Worm (Caenorhabditis elegans) whole organism, young adult: Measurements from ENCODE around the gene twk-12.

ENCODE experiments used
- B0336.3 ChIP-seq: fragments of 200-800 bp; sonication (Bioruptor generic); IDR thresholded peaks from 2 replicates; pipeline ENCODE4 v1.3.6; 2022; ENCODE audit warnings: missing genetic modification characterization, missing compliant biosample characterization
- F22D6.2 ChIP-seq: sonication (generic microtip); optimal IDR thresholded peaks from 2 replicates; lab custom pipeline; 2016; ENCODE audit warnings: mild to moderate bottlenecking, missing genetic modification characterization, missing compliant biosample characterization
- F39B2.1 ChIP-seq: fragments of 200-800 bp; sonication (Bioruptor generic); IDR thresholded peaks from 2 replicates; pipeline ENCODE4 v1.3.6; 2022; ENCODE audit warnings: missing genetic modification reagents, missing genetic modification characterization, missing compliant biosample characterization
- F52B5.7 ChIP-seq: sonication (generic microtip); optimal IDR thresholded peaks from 2 replicates; lab custom pipeline; 2016; ENCODE audit warnings: mild to moderate bottlenecking, missing genetic modification characterization, missing compliant biosample characterization
- F55B11.4 ChIP-seq: sonication (generic microtip); optimal IDR thresholded peaks from 2 replicates; lab custom pipeline; 2016; ENCODE audit warnings: missing compliant biosample characterization, missing genetic modification characterization, borderline replicate concordance; ENCODE audit not compliant: insufficient read depth
- F57A8.1 ChIP-seq: fragments of 200-800 bp; sonication (Bioruptor generic); optimal IDR thresholded peaks from 2 replicates; lab custom pipeline; 2018; ENCODE audit warnings: mild to moderate bottlenecking, missing genetic modification characterization, moderate library complexity, missing compliant biosample characterization
- Y79H2A.3 ChIP-seq: fragments of 200-800 bp; sonication (Bioruptor generic); conservative IDR thresholded peaks from 2 replicates; pipeline ENCODE4 v1.3.6; 2022; ENCODE audit warnings: missing genetic modification reagents, missing genetic modification characterization, missing compliant biosample characterization
- aptf-3 ChIP-seq: fragments of 200-800 bp; sonication (Bioruptor generic); IDR thresholded peaks from 2 replicates; pipeline ENCODE4 v1.3.6; 2022; ENCODE audit warnings: missing genetic modification characterization, missing compliant biosample characterization
- attf-5 ChIP-seq: fragments of 200-800 bp; sonication (Bioruptor generic); optimal IDR thresholded peaks from 2 replicates; lab custom pipeline; 2018; ENCODE audit warnings: mild to moderate bottlenecking, missing genetic modification characterization, missing compliant biosample characterization
- cebp-1 ChIP-seq, 2 experiments: fragments of 200-800 bp in 1 of 2; sonication (Bioruptor generic) in 1 of 2; sonication (generic microtip) in 1 of 2; IDR thresholded peaks in 1 of 2; optimal IDR thresholded peaks in 1 of 2; 2 replicates each; pipeline versions ENCODE4 v1.3.6 to Lab custom; 2017 to 2022; ENCODE audit warnings: missing compliant biosample characterization in 2 of 2, missing genetic modification characterization in 2 of 2, mild to moderate bottlenecking in 1 of 2, missing genetic modification reagents in 1 of 2, moderate library complexity in 1 of 2
- cebp-2 ChIP-seq: fragments of 200-800 bp; sonication (Bioruptor generic); IDR thresholded peaks from 2 replicates; pipeline ENCODE4 v1.3.6; 2022; ENCODE audit warnings: missing genetic modification characterization, missing compliant biosample characterization
- ceh-27 ChIP-seq: fragments of 200-800 bp; sonication (Bioruptor generic); optimal IDR thresholded peaks from 2 replicates; lab custom pipeline; 2018; ENCODE audit warnings: mild to moderate bottlenecking, missing genetic modification characterization, moderate library complexity, missing compliant biosample characterization
- chd-7 ChIP-seq: sonication (generic microtip); optimal IDR thresholded peaks from 2 replicates; lab custom pipeline; 2016; ENCODE audit warnings: mild to moderate bottlenecking, missing genetic modification characterization, moderate library complexity, missing compliant biosample characterization
- die-1 ChIP-seq: sonication (generic microtip); optimal IDR thresholded peaks from 2 replicates; lab custom pipeline; 2016; ENCODE audit warnings: missing genotype, mild to moderate bottlenecking, missing genetic modification characterization, missing compliant biosample characterization
- dox-1 ChIP-seq: fragments of 200-800 bp; sonication (Bioruptor generic); IDR thresholded peaks from 2 replicates; pipeline ENCODE4 v1.3.6; 2022; ENCODE audit warnings: missing genetic modification reagents, missing genetic modification characterization, missing compliant biosample characterization
- efl-1 ChIP-seq: fragments of 150-350 bp; optimal IDR thresholded peaks from 2 replicates; lab custom pipeline; 2014; ENCODE audit warnings: missing biosample characterization, missing genetic modification reagents, missing genetic modification characterization
- hlh-12 ChIP-seq: sonication (generic microtip); optimal IDR thresholded peaks from 2 replicates; lab custom pipeline; 2016; ENCODE audit warnings: missing genetic modification characterization, missing compliant biosample characterization
- let-526 ChIP-seq: fragments of 200-800 bp; sonication (Bioruptor generic); IDR thresholded peaks from 2 replicates; pipeline ENCODE4 v1.3.6; 2022; ENCODE audit warnings: missing genetic modification reagents, missing genetic modification characterization, missing compliant biosample characterization
- lin-26 ChIP-seq: fragments of 200-800 bp; sonication (Bioruptor generic); IDR thresholded peaks from 2 replicates; pipeline ENCODE4 v1.3.6; 2022; ENCODE audit warnings: missing genetic modification reagents, missing genetic modification characterization, missing compliant biosample characterization
- lir-1 ChIP-seq: fragments of 200-800 bp; sonication (Bioruptor generic); conservative IDR thresholded peaks from 2 replicates; pipeline ENCODE4 v1.3.6; 2022; ENCODE audit warnings: missing genetic modification reagents, missing genetic modification characterization, missing compliant biosample characterization
- lsl-1 ChIP-seq: fragments of 200-800 bp; sonication (Bioruptor generic); optimal IDR thresholded peaks from 2 replicates; lab custom pipeline; 2018; ENCODE audit warnings: mild to moderate bottlenecking, missing genetic modification characterization, moderate library complexity, missing compliant biosample characterization
- mcd-1 ChIP-seq: fragments of 200-800 bp; sonication (Bioruptor generic); IDR thresholded peaks from 2 replicates; pipeline ENCODE4 v1.3.6; 2022; ENCODE audit warnings: missing genetic modification reagents, missing genetic modification characterization, missing compliant biosample characterization
- nfyb-1 ChIP-seq: fragments of 200-800 bp; sonication (Bioruptor generic); IDR thresholded peaks from 2 replicates; pipeline ENCODE4 v1.3.6; 2022; ENCODE audit warnings: missing genetic modification reagents, missing genetic modification characterization, missing compliant biosample characterization
- nhr-80 ChIP-seq: sonication (generic microtip); optimal IDR thresholded peaks from 2 replicates; lab custom pipeline; 2016; ENCODE audit warnings: missing genetic modification characterization, missing compliant biosample characterization
- rec-8 ChIP-seq, 2 experiments: sonication (generic microtip); optimal IDR thresholded peaks; 2 replicates each; lab custom pipeline; 2016; ENCODE audit warnings: mild to moderate bottlenecking in 2 of 2, missing genetic modification characterization in 2 of 2, missing genetic modification reagents in 2 of 2, missing genotype in 2 of 2, missing biosample characterization in 1 of 2, missing compliant biosample characterization in 1 of 2, moderate library complexity in 1 of 2
- repo-1 ChIP-seq: sonication (generic microtip); optimal IDR thresholded peaks from 2 replicates; lab custom pipeline; 2017; ENCODE audit warnings: mild to moderate bottlenecking, missing genetic modification characterization, missing compliant biosample characterization
- snpc-4 ChIP-seq, 5 experiments: fragments of 150-350 bp in 1 of 5; sonication (generic microtip) in 4 of 5; optimal IDR thresholded peaks; 2 replicates each; lab custom pipeline; 2014 to 2018; ENCODE audit warnings: missing genetic modification characterization in 5 of 5, missing biosample characterization in 3 of 5, antibody characterized with exemption in 2 of 5, mild to moderate bottlenecking in 2 of 5, missing compliant biosample characterization in 2 of 5, missing genotype in 2 of 5, moderate library complexity in 2 of 5, missing genetic modification reagents in 1 of 5
- somi-1 ChIP-seq: fragments of 200-800 bp; sonication (Bioruptor generic); optimal IDR thresholded peaks from 2 replicates; lab custom pipeline; 2018; ENCODE audit warnings: mild to moderate bottlenecking, missing genetic modification characterization, missing compliant biosample characterization
- tbp1 ChIP-seq: fragments of 200-800 bp; sonication (Bioruptor generic); optimal IDR thresholded peaks from 2 replicates; lab custom pipeline; 2018; ENCODE audit warnings: mild to moderate bottlenecking, missing genetic modification characterization, missing compliant biosample characterization
- zfh-2 ChIP-seq: fragments of 200-800 bp; sonication (Bioruptor generic); conservative IDR thresholded peaks from 2 replicates; pipeline ENCODE4 v1.3.6; 2022; ENCODE audit warnings: missing genetic modification reagents, missing genetic modification characterization, missing compliant biosample characterization
- ztf-22 ChIP-seq: fragments of 200-800 bp; sonication (Bioruptor generic); optimal IDR thresholded peaks from 2 replicates; lab custom pipeline; 2018; ENCODE audit warnings: mild to moderate bottlenecking, missing genetic modification characterization, moderate library complexity, missing compliant biosample characterization
- ztf-25 ChIP-seq: fragments of 200-800 bp; sonication (Bioruptor generic); IDR thresholded peaks from 2 replicates; pipeline ENCODE4 v1.3.6; 2022; ENCODE audit warnings: missing genetic modification reagents, missing genetic modification characterization, missing compliant biosample characterization
- ztf-26 ChIP-seq: sonication (generic microtip); optimal IDR thresholded peaks from 2 replicates; lab custom pipeline; 2017; ENCODE audit warnings: missing genetic modification characterization, missing compliant biosample characterization

twk-12 gene

ce11 chrV:10677459-10677858 lies 10.1 kb downstream of the twk-12 start (continued):
- TF ChIP-seq cebp-1 (GFP tag; IDR thresholded peaks at IDR 0.05; lab: Robert Waterston, UW): no peak
- TF ChIP-seq cebp-1 (tag; optimal IDR thresholded peaks at IDR 0.05; lab: Kevin White, UChicago): no peak
- no peak for TF ChIP-seq Y79H2A.3 (GFP tag; lab: Robert Waterston, UW)
- no peak for TF ChIP-seq F22D6.2 (tag; lab: Kevin White, UChicago)
- TF ChIP-seq rec-8 (tag; optimal IDR thresholded peaks at IDR 0.05; lab: Kevin White, UChicago): no peak
- TF ChIP-seq ztf-25: no peak

ce11 chrV:10679080-10679479 lies 11.7 kb downstream of the twk-12 start:
- TF ChIP-seq efl-1 (GFP tag; lab: Kevin White, UChicago) (no peak), aptf-3 (GFP tag; lab: Robert Waterston, UW) (no peak), F55B11.4 (tag; lab: Kevin White, UChicago) (no peak), F39B2.1 (no peak), lir-1 (GFP tag; lab: Robert Waterston, UW) (no peak), hlh-12 (no peak)

ce11 chrV:10679990-10680602 lies 12.7 kb downstream of the twk-12 start:
- TF ChIP-seq repo-1 (tag; lab: Kevin White, UChicago): no peak
- no peak for TF ChIP-seq cebp-1 (GFP tag; IDR thresholded peaks at IDR 0.05; lab: Robert Waterston, UW)
- peak; percentile 11 for TF ChIP-seq cebp-1 (tag; optimal IDR thresholded peaks at IDR 0.05; lab: Kevin White, UChicago)
- peak; percentile 51 for TF ChIP-seq lsl-1 (GFP tag; lab: Kevin White, UChicago)

ce11 chrV:10681117-10681959 lies 14.0 kb downstream of the twk-12 start:
- TF ChIP-seq F57A8.1 (GFP tag; lab: Kevin White, UChicago) (peak; percentile 18), cebp-2 (GFP tag; lab: Robert Waterston, UW) (no peak), die-1 (tag; lab: Kevin White, UChicago) (peak; percentile 33), ceh-27 (GFP tag; lab: Kevin White, UChicago) (peak; percentile 40), aptf-3 (GFP tag; lab: Robert Waterston, UW) (no peak), ztf-26 (tag; lab: Kevin White, UChicago) (peak; percentile 59), let-526 (GFP tag; lab: Robert Waterston, UW) (0 out of 2 replicates have a peak, but pooled peaks have one; percentile 17), B0336.3 (peak; percentile 79; the same call in 1 of the 2 replicates), cebp-1 (GFP tag; IDR thresholded peaks at IDR 0.05; lab: Robert Waterston, UW) (no peak), cebp-1 (tag; optimal IDR thresholded peaks at IDR 0.05; lab: Kevin White, UChicago) (peak; percentile 51), attf-5 (GFP tag; lab: Kevin White, UChicago) (peak; percentile 31), dox-1 (GFP tag; lab: Robert Waterston, UW) (peak; percentile 53), lsl-1 (GFP tag; lab: Kevin White, UChicago) (no peak), nhr-80 (peak; percentile 46), tbp1 (GFP tag; lab: Kevin White, UChicago) (peak; percentile 32), chd-7 (tag; lab: Kevin White, UChicago) (peak; percentile 27), lin-26 (GFP tag; lab: Robert Waterston, UW) (no peak), F52B5.7 (peak; percentile 33), snpc-4 (GFP tag; optimal IDR thresholded peaks at IDR 0.05; lab: Kevin White, UChicago) (no peak), snpc-4 (tag; optimal IDR thresholded peaks at IDR 0.05; lab: Kevin White, UChicago) (peak in 1 of 4 experiments; percentile 2), somi-1 (GFP tag; lab: Kevin White, UChicago) (peak; percentile 29), ztf-22 (GFP tag; lab: Kevin White, UChicago) (peak; percentile 42), mcd-1 (GFP tag; lab: Robert Waterston, UW) (no peak), zfh-2 (GFP tag; lab: Robert Waterston, UW) (peak; percentile 72), nfyb-1 (GFP tag; lab: Robert Waterston, UW) (peak; percentile 53; the same call in 1 of the 2 replicates)
